Fruit fly (Drosophila melanogaster) whole organism, embryonic: ENCODE measurements around the gene CG16719.
A peak's percentile ranks its signal among the peaks of the same experiment; 100 is the strongest.

Experiments used
- CG14441 ChIP-seq: fragments of 200-800 bp; sonication (Bioruptor generic); IDR thresholded peaks from 2 replicates; pipeline ENCODE4 v1.3.6; 2022; ENCODE audit warnings: missing biosample characterization, missing genetic modification characterization
- CG14667 ChIP-seq: fragments of 200-800 bp; sonication (Bioruptor generic); IDR thresholded peaks from 2 replicates; pipeline ENCODE4 v1.3.6; 2022; ENCODE audit warnings: missing biosample characterization, missing genetic modification characterization
- CG15696 ChIP-seq: fragments of 200-800 bp; sonication (Bioruptor generic); optimal IDR thresholded peaks from 2 replicates; lab custom pipeline; 2019; ENCODE audit warnings: missing biosample characterization, mild to moderate bottlenecking, missing genetic modification characterization, moderate library complexity
- CG17186 ChIP-seq: fragments of 200-800 bp; sonication (Bioruptor generic); optimal IDR thresholded peaks from 3 replicates; lab custom pipeline; 2017; ENCODE audit warnings: missing biosample characterization, missing genetic modification reagents, missing genetic modification characterization
- CG17361 ChIP-seq: fragments of 200-800 bp; sonication (Bioruptor generic); IDR thresholded peaks from 3 replicates; pipeline ENCODE4 v1.3.6; 2022; ENCODE audit warnings: missing biosample characterization, missing genetic modification characterization
- CG18011 ChIP-seq: fragments of 200-800 bp; sonication (Bioruptor generic); optimal IDR thresholded peaks from 2 replicates; lab custom pipeline; 2017; ENCODE audit warnings: missing biosample characterization, missing genetic modification characterization, mild to moderate bottlenecking, moderate library complexity, missing genotype
- CG3065 ChIP-seq: fragments of 200-800 bp; sonication (Bioruptor generic); optimal IDR thresholded peaks from 2 replicates; lab custom pipeline; 2016; ENCODE audit warnings: missing biosample characterization, missing genetic modification characterization
- CG3163 ChIP-seq: fragments of 200-800 bp; sonication (Bioruptor generic); optimal IDR thresholded peaks from 3 replicates; lab custom pipeline; 2016; ENCODE audit warnings: missing biosample characterization, missing genetic modification characterization
- CG3838 ChIP-seq: fragments of 200-800 bp; sonication (Bioruptor generic); optimal IDR thresholded peaks from 3 replicates; lab custom pipeline; 2016; ENCODE audit warnings: missing biosample characterization, missing genetic modification characterization
- CG5245 ChIP-seq: fragments of 200-800 bp; sonication (Bioruptor generic); optimal IDR thresholded peaks from 3 replicates; lab custom pipeline; 2016; ENCODE audit warnings: missing biosample characterization, missing genetic modification characterization
- CG7357 ChIP-seq: fragments of 200-800 bp; sonication (Bioruptor generic); IDR thresholded peaks from 3 replicates; pipeline ENCODE4 v1.3.6; 2022; ENCODE audit warnings: missing biosample characterization, missing genetic modification characterization
- CG8388 ChIP-seq: fragments of 200-800 bp; sonication (Bioruptor generic); optimal IDR thresholded peaks from 2 replicates; lab custom pipeline; 2019; ENCODE audit warnings: missing biosample characterization, mild to moderate bottlenecking, missing genetic modification characterization, moderate library complexity
- CG9817 ChIP-seq: fragments of 200-800 bp; sonication (Bioruptor generic); optimal IDR thresholded peaks from 2 replicates; lab custom pipeline; 2018; ENCODE audit warnings: missing biosample characterization, mild to moderate bottlenecking, missing genetic modification characterization, moderate library complexity
- CoRest ChIP-seq: fragments of 200-800 bp; sonication (Bioruptor generic); optimal IDR thresholded peaks from 3 replicates; lab custom pipeline; 2018; ENCODE audit warnings: missing biosample characterization, mild to moderate bottlenecking, missing genetic modification characterization, moderate library complexity
- Dip2 ChIP-seq: fragments of 200-800 bp; sonication (Bioruptor generic); IDR thresholded peaks from 2 replicates; pipeline ENCODE4 v1.3.6; 2022; ENCODE audit warnings: missing biosample characterization, missing genetic modification characterization
- Dll ChIP-seq: fragments of 200-800 bp; sonication (Bioruptor generic); IDR thresholded peaks from 4 replicates; pipeline ENCODE4 v1.3.6; 2022; ENCODE audit warnings: missing biosample characterization, missing genetic modification characterization; ENCODE audit not compliant: partially characterized antibody
- Fer2 ChIP-seq: fragments of 200-800 bp; sonication (Bioruptor generic); optimal IDR thresholded peaks from 2 replicates; lab custom pipeline; 2018; ENCODE audit warnings: missing biosample characterization, mild to moderate bottlenecking, missing genetic modification characterization, moderate library complexity
- HLH54F ChIP-seq: fragments of 200-800 bp; sonication (Bioruptor generic); optimal IDR thresholded peaks from 3 replicates; lab custom pipeline; 2016; ENCODE audit warnings: missing biosample characterization, missing genetic modification characterization
- HmgZ ChIP-seq: fragments of 200-800 bp; sonication (Bioruptor generic); optimal IDR thresholded peaks from 2 replicates; lab custom pipeline; 2018; ENCODE audit warnings: missing biosample characterization, mild to moderate bottlenecking, missing genetic modification characterization
- Hr78 ChIP-seq, 2 experiments: fragments of 200-800 bp in 1 of 2; fragments of >200 bp in 1 of 2; sonication (Bioruptor generic) in 1 of 2; optimal IDR thresholded peaks; 2 replicates each; lab custom pipeline; 2017 to 2019; ENCODE audit warnings: missing biosample characterization in 2 of 2, missing genetic modification characterization in 2 of 2, mild to moderate bottlenecking in 1 of 2, moderate library complexity in 1 of 2
- NC2α ChIP-seq: fragments of 200-800 bp; sonication (Bioruptor generic); optimal IDR thresholded peaks from 2 replicates; lab custom pipeline; 2016; ENCODE audit warnings: missing biosample characterization, missing genetic modification characterization
- NK7.1 ChIP-seq: fragments of 200-800 bp; sonication (Bioruptor generic); optimal IDR thresholded peaks from 3 replicates; lab custom pipeline; 2016; ENCODE audit warnings: missing biosample characterization, missing genetic modification characterization
- Scr ChIP-seq: fragments of 200-800 bp; sonication (Bioruptor generic); IDR thresholded peaks from 2 replicates; pipeline ENCODE4 v1.3.6; 2022; ENCODE audit warnings: missing biosample characterization, missing genetic modification characterization; ENCODE audit not compliant: partially characterized antibody
- Side ChIP-seq: fragments of 200-800 bp; sonication (Bioruptor generic); optimal IDR thresholded peaks from 2 replicates; lab custom pipeline; 2016; ENCODE audit warnings: missing biosample characterization, missing genetic modification characterization
- Ssrp ChIP-seq: fragments of 200-800 bp; sonication (Bioruptor generic); optimal IDR thresholded peaks from 2 replicates; lab custom pipeline; 2018; ENCODE audit warnings: missing biosample characterization, mild to moderate bottlenecking, missing genetic modification characterization, moderate library complexity
- ara ChIP-seq: fragments of 200-800 bp; sonication (Bioruptor generic); IDR thresholded peaks from 2 replicates; pipeline ENCODE4 v1.3.6; 2022; ENCODE audit warnings: missing biosample characterization, missing genetic modification characterization
- chinmo ChIP-seq: fragments of 200-800 bp; sonication (Bioruptor generic); IDR thresholded peaks from 4 replicates; pipeline ENCODE4 v1.3.6; 2022; ENCODE audit warnings: missing biosample characterization, missing genetic modification characterization; ENCODE audit not compliant: partially characterized antibody
- croc ChIP-seq: fragments of 200-800 bp; sonication (Bioruptor generic); conservative IDR thresholded peaks from 3 replicates; pipeline ENCODE4 v1.3.6; 2022; ENCODE audit warnings: missing biosample characterization, missing genetic modification characterization
- dmrt99B ChIP-seq: fragments of 200-800 bp; sonication (Bioruptor generic); optimal IDR thresholded peaks from 2 replicates; lab custom pipeline; 2018; ENCODE audit warnings: missing biosample characterization, mild to moderate bottlenecking, missing genetic modification characterization, moderate library complexity
- ems ChIP-seq: fragments of 200-800 bp; sonication (Bioruptor generic); optimal IDR thresholded peaks from 3 replicates; lab custom pipeline; 2016; ENCODE audit warnings: missing biosample characterization, missing genetic modification characterization
- grn ChIP-seq: fragments of 200-800 bp; sonication (Bioruptor generic); optimal IDR thresholded peaks from 3 replicates; lab custom pipeline; 2017; ENCODE audit warnings: missing biosample characterization, missing genetic modification characterization
- hb ChIP-seq: fragments of 200-800 bp; sonication (Bioruptor generic); IDR thresholded peaks from 3 replicates; pipeline ENCODE4 v1.3.6; 2022; ENCODE audit warnings: missing biosample characterization, missing genetic modification characterization; ENCODE audit not compliant: partially characterized antibody
- mirr ChIP-seq: fragments of 200-800 bp; sonication (Bioruptor generic); optimal IDR thresholded peaks from 3 replicates; lab custom pipeline; 2018; ENCODE audit warnings: missing biosample characterization, mild to moderate bottlenecking, missing genetic modification characterization
- nerfin-2 ChIP-seq: fragments of 200-800 bp; sonication (Bioruptor generic); IDR thresholded peaks from 2 replicates; pipeline ENCODE4 v1.3.6; 2022; ENCODE audit warnings: missing biosample characterization, missing genetic modification characterization; ENCODE audit not compliant: partially characterized antibody
- onecut ChIP-seq: fragments of 200-800 bp; sonication (Bioruptor generic); IDR thresholded peaks from 2 replicates; pipeline ENCODE4 v1.3.6; 2022; ENCODE audit warnings: missing biosample characterization, missing genetic modification characterization
- pfk ChIP-seq: fragments of 200-800 bp; sonication (Bioruptor generic); optimal IDR thresholded peaks from 2 replicates; lab custom pipeline; 2018; ENCODE audit warnings: missing biosample characterization, mild to moderate bottlenecking, missing genetic modification characterization, moderate library complexity
- pho ChIP-seq: fragments of 200-800 bp; sonication (Bioruptor generic); optimal IDR thresholded peaks from 2 replicates; lab custom pipeline; 2016; ENCODE audit warnings: missing biosample characterization, missing genetic modification characterization
- phol ChIP-seq: fragments of 200-800 bp; sonication (Bioruptor generic); optimal IDR thresholded peaks from 3 replicates; lab custom pipeline; 2018; ENCODE audit warnings: missing biosample characterization, mild to moderate bottlenecking, missing genetic modification characterization, moderate library complexity
- row ChIP-seq: fragments of 200-800 bp; sonication (Bioruptor generic); IDR thresholded peaks from 3 replicates; pipeline ENCODE4 v1.3.6; 2022; ENCODE audit warnings: missing biosample characterization, missing genetic modification characterization
- seq ChIP-seq: fragments of 200-800 bp; sonication (Bioruptor generic); IDR thresholded peaks from 2 replicates; pipeline ENCODE4 v1.3.6; 2022; ENCODE audit warnings: missing biosample characterization, missing genetic modification characterization
- sim ChIP-seq: fragments of 200-800 bp; sonication (Bioruptor generic); IDR thresholded peaks from 2 replicates; pipeline ENCODE4 v1.3.6; 2022; ENCODE audit warnings: missing biosample characterization, missing genetic modification characterization
- slp2 ChIP-seq: fragments of 200-800 bp; sonication (Bioruptor generic); optimal IDR thresholded peaks from 2 replicates; lab custom pipeline; 2016; ENCODE audit warnings: missing biosample characterization, missing genetic modification characterization
- sna ChIP-seq: fragments of 200-800 bp; sonication (Bioruptor generic); IDR thresholded peaks from 2 replicates; pipeline ENCODE4 v1.3.6; 2022; ENCODE audit warnings: missing biosample characterization, missing genetic modification characterization; ENCODE audit not compliant: partially characterized antibody
- sug ChIP-seq: fragments of 200-800 bp; optimal IDR thresholded peaks from 2 replicates; lab custom pipeline; 2019; ENCODE audit warnings: missing biosample characterization, mild to moderate bottlenecking, missing genetic modification characterization, moderate library complexity
- tio ChIP-seq: fragments of 200-800 bp; sonication (Bioruptor generic); optimal IDR thresholded peaks from 2 replicates; lab custom pipeline; 2017; ENCODE audit warnings: missing biosample characterization, missing genetic modification characterization, inconsistent platforms
- tna ChIP-seq: fragments of 200-800 bp; sonication (Bioruptor generic); IDR thresholded peaks from 2 replicates; pipeline ENCODE4 v1.3.6; 2022; ENCODE audit warnings: missing biosample characterization, missing genetic modification characterization; ENCODE audit not compliant: partially characterized antibody
- wdn ChIP-seq: fragments of 200-800 bp; sonication (Bioruptor generic); IDR thresholded peaks from 2 replicates; pipeline ENCODE4 v1.3.6; 2022; ENCODE audit warnings: missing biosample characterization, missing genetic modification characterization
- z ChIP-seq: fragments of 200-800 bp; sonication (Bioruptor generic); IDR thresholded peaks from 3 replicates; pipeline ENCODE4 v1.3.6; 2022; ENCODE audit warnings: missing biosample characterization, missing genetic modification characterization
- zfh2 ChIP-seq: fragments of 200-800 bp; sonication (Bioruptor generic); optimal IDR thresholded peaks from 2 replicates; lab custom pipeline; 2016; ENCODE audit warnings: missing biosample characterization, missing genetic modification characterization

Gene CG16719

DNA sequence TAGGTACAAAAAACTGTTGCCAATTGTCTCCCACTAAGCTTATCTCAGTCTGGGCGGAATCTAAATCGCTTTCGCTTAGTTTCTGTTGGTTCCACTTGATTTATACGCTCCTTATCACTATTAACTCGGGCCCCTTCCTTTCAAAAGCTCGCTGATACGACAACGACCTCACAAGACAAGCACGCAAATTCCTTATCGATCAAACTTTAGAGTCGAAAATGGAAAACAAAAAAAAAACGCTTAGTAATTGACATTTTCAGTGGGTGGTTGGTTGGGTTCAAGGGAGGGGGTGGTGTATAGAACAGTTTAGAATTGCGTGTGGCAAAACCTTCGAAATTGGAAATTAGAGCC is 6.5 kb downstream of the CG16719 start (continued):
- TF ChIP-seq CG17186 (GFP tag; lab: Kevin White, UChicago) (no peak), sug (tag; lab: Kevin White, UChicago) (peak; percentile 95), pfk (GFP tag; lab: Kevin White, UChicago) (peak; percentile 20), pho (GFP tag; lab: Kevin White, UChicago) (no peak), HmgZ (tag; lab: Kevin White, UChicago) (peak; percentile 53), HLH54F (GFP tag; lab: Kevin White, UChicago) (no peak), NK7.1 (GFP tag; lab: Kevin White, UChicago) (no peak), CG18011 (peak; percentile 96), hb (no peak), phol (no peak)

DNA sequence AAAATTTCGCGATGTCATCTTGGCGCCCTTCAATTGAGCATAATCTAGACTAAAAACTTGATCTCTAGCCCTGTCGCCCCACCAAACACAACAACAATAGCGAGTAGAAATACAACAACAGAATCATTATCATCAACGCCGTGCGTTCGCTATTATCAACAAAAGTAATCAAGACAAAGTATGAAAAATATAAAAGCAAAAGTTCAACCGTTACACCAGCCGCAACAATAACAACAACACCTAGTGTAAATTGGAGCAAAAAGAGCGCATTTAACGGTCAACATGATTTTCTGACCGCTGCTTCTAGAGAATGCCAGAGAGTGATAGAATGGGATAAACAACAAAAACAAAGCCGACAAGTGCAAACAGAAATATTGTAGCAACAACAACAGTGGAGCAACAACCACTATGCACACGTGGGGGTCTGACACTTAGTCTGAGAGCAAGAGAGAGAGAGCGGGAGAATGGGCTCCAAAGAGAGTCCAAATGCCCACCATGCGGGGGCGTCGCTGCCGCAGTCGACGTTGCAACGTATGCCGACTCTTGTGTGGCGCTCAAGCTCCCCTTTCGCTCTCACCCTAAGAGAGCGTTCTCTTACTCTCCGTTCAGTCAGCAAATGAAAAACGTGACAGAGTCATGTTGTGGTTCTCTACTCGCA is 7.4 kb downstream of the CG16719 start:
- TF ChIP-seq CoRest (tag; lab: Kevin White, UChicago) (no peak), tna (GFP tag; lab: Robert Waterston, UW) (peak; percentile 27; the same call in 1 of the 2 replicates), grn (peak; percentile 75), Hr78 (GFP tag; optimal IDR thresholded peaks at IDR 0.05; lab: Kevin White, UChicago) (peak in 1 of 2 experiments; percentile 82), Side (no peak), CG14441 (GFP tag; lab: Robert Waterston, UW) (peak; percentile 31; the same call in 1 of the 2 replicates), Ssrp (tag; lab: Kevin White, UChicago) (no peak), CG7357 (GFP tag; lab: Robert Waterston, UW) (no peak), CG17361 (GFP tag; lab: Robert Waterston, UW) (no peak), CG8388 (GFP tag; lab: Kevin White, UChicago) (no peak), croc (no peak), CG5245 (GFP tag; lab: Kevin White, UChicago) (no peak), seq (GFP tag; lab: Robert Waterston, UW) (no peak), wdn (no peak), NC2α (GFP tag; lab: Kevin White, UChicago) (no peak), Dll (GFP tag; lab: Robert Waterston, UW) (peak; percentile 55; the same call in 2 of the 4 replicates), z (GFP tag; lab: Robert Waterston, UW) (0 out of 3 replicates have a peak, but pooled peaks have one; percentile 33), CG9817 (tag; lab: Kevin White, UChicago) (no peak), Scr (GFP tag; lab: Robert Waterston, UW) (no peak), zfh2 (GFP tag; lab: Kevin White, UChicago) (no peak), CG3838 (GFP tag; lab: Kevin White, UChicago) (no peak), chinmo (GFP tag; lab: Robert Waterston, UW) (peak; percentile 99; the same call in 3 of the 4 replicates), ems (GFP tag; lab: Kevin White, UChicago) (no peak), sim (no peak), CG15696 (no peak), mirr (GFP tag; lab: Kevin White, UChicago) (peak; percentile 57), CG14667 (GFP tag; lab: Robert Waterston, UW) (no peak), CG3163 (GFP tag; lab: Kevin White, UChicago) (peak; percentile 98), sna (GFP tag; lab: Robert Waterston, UW) (peak; percentile 77), CG3065 (GFP tag; lab: Kevin White, UChicago) (no peak), ara (0 out of 2 replicates have a peak, but pooled peaks have one; percentile 19), row (no peak), slp2 (no peak), Dip2 (no peak), onecut (GFP tag; lab: Robert Waterston, UW) (no peak), Fer2 (tag; lab: Kevin White, UChicago) (no peak), nerfin-2 (GFP tag; lab: Robert Waterston, UW) (no peak; the same call in 1 of the 2 replicates), tio (no peak), dmrt99B (no peak)
